Worm (Caenorhabditis elegans) whole organism, mixed stage, embryonic: ENCODE measurements around the gene F16F9.3.
A peak's percentile ranks its signal among the peaks of the same experiment; 100 is the strongest.

Experiments used
- M03D4.4 ChIP-seq: sonication (generic microtip); optimal IDR thresholded peaks from 2 replicates; lab custom pipeline; 2017; ENCODE audit warnings: mild to moderate bottlenecking, missing genetic modification characterization, missing compliant biosample characterization
- bed-3 ChIP-seq: fragments of 200-800 bp; sonication (Bioruptor generic); optimal IDR thresholded peaks from 3 replicates; lab custom pipeline; 2018; ENCODE audit warnings: mild to moderate bottlenecking, missing genetic modification characterization, moderate library complexity, missing compliant biosample characterization
- ceh-39 ChIP-seq: fragments of 150-350 bp; optimal IDR thresholded peaks from 2 replicates; lab custom pipeline; 2014; ENCODE audit warnings: missing biosample characterization, missing genetic modification characterization
- ceh-43 ChIP-seq: fragments of 200-800 bp; sonication (Bioruptor generic); optimal IDR thresholded peaks from 2 replicates; lab custom pipeline; 2018; ENCODE audit warnings: mild to moderate bottlenecking, missing genetic modification characterization, moderate library complexity, missing compliant biosample characterization
- ceh-83 ChIP-seq: fragments of 200-800 bp; sonication (Bioruptor generic); optimal IDR thresholded peaks from 2 replicates; lab custom pipeline; 2018; ENCODE audit warnings: mild to moderate bottlenecking, missing genetic modification characterization, missing compliant biosample characterization
- ces-1 ChIP-seq: fragments of 150-350 bp; optimal IDR thresholded peaks from 2 replicates; lab custom pipeline; 2014; ENCODE audit warnings: missing biosample characterization, missing genetic modification reagents, missing genetic modification characterization
- cnd-1 ChIP-seq: fragments of 200-800 bp; sonication (Bioruptor generic); optimal IDR thresholded peaks from 2 replicates; lab custom pipeline; 2018; ENCODE audit warnings: mild to moderate bottlenecking, missing genetic modification characterization, missing compliant biosample characterization
- drap-1 ChIP-seq: fragments of 200-800 bp; sonication (Bioruptor generic); optimal IDR thresholded peaks from 3 replicates; lab custom pipeline; 2018; ENCODE audit warnings: mild to moderate bottlenecking, missing genetic modification characterization, missing compliant biosample characterization
- elt-1 ChIP-seq: sonication (generic microtip); optimal IDR thresholded peaks from 2 replicates; lab custom pipeline; 2017; ENCODE audit warnings: missing genetic modification characterization, mild to moderate bottlenecking, missing compliant biosample characterization, antibody characterized with exemption, moderate library complexity, borderline replicate concordance; ENCODE audit not compliant: insufficient read depth
- elt-3 ChIP-seq: fragments of 150-350 bp; optimal IDR thresholded peaks from 2 replicates; lab custom pipeline; 2014; ENCODE audit warnings: missing biosample characterization, missing genetic modification characterization
- flh-1 ChIP-seq: fragments of 200-800 bp; sonication (Bioruptor generic); optimal IDR thresholded peaks from 2 replicates; lab custom pipeline; 2018; ENCODE audit warnings: mild to moderate bottlenecking, missing genetic modification characterization, moderate library complexity, missing compliant biosample characterization
- ham-2 ChIP-seq: fragments of 200-800 bp; sonication (Bioruptor generic); optimal IDR thresholded peaks from 2 replicates; lab custom pipeline; 2018; ENCODE audit warnings: mild to moderate bottlenecking, missing genetic modification characterization, missing compliant biosample characterization
- hlh-1 ChIP-seq: fragments of 150-350 bp; optimal IDR thresholded peaks from 2 replicates; lab custom pipeline; 2014; ENCODE audit warnings: missing biosample characterization, missing genetic modification reagents, missing genetic modification characterization
- lin-13 ChIP-seq: fragments of 150-350 bp; optimal IDR thresholded peaks from 2 replicates; lab custom pipeline; 2014; ENCODE audit warnings: missing biosample characterization, missing genetic modification characterization
- lin-32 ChIP-seq: fragments of 200-800 bp; sonication (Bioruptor generic); optimal IDR thresholded peaks from 2 replicates; lab custom pipeline; 2018; ENCODE audit warnings: mild to moderate bottlenecking, missing genetic modification characterization, missing compliant biosample characterization
- lsy-2 ChIP-seq: fragments of 150-350 bp; optimal IDR thresholded peaks from 2 replicates; lab custom pipeline; 2014; ENCODE audit warnings: missing biosample characterization, missing genetic modification characterization
- mab-5 ChIP-seq: fragments of 150-350 bp; optimal IDR thresholded peaks from 2 replicates; lab custom pipeline; 2014; ENCODE audit warnings: missing biosample characterization, missing genetic modification characterization
- mep-1 ChIP-seq: fragments of 150-350 bp; optimal IDR thresholded peaks from 2 replicates; lab custom pipeline; 2017; ENCODE audit warnings: missing biosample characterization, missing genetic modification reagents, missing genetic modification characterization, inconsistent platforms
- mls-2 ChIP-seq: sonication (generic microtip); optimal IDR thresholded peaks from 2 replicates; lab custom pipeline; 2016; ENCODE audit warnings: mild to moderate bottlenecking, missing genetic modification characterization, moderate library complexity, missing compliant biosample characterization
- nhr-12 ChIP-seq: fragments of 150-350 bp; optimal IDR thresholded peaks from 2 replicates; lab custom pipeline; 2014; ENCODE audit warnings: missing biosample characterization, missing genetic modification characterization
- nhr-2 ChIP-seq: fragments of 150-350 bp; optimal IDR thresholded peaks from 2 replicates; lab custom pipeline; 2014; ENCODE audit warnings: missing biosample characterization, missing genetic modification characterization
- nhr-237 ChIP-seq: fragments of 150-350 bp; optimal IDR thresholded peaks from 2 replicates; lab custom pipeline; 2014; ENCODE audit warnings: missing biosample characterization, missing genetic modification characterization
- nhr-28 ChIP-seq: fragments of 150-350 bp; optimal IDR thresholded peaks from 2 replicates; lab custom pipeline; 2014; ENCODE audit warnings: missing biosample characterization, missing genetic modification characterization
- nhr-76 ChIP-seq: sonication (generic microtip); optimal IDR thresholded peaks from 2 replicates; lab custom pipeline; 2017; ENCODE audit warnings: missing biosample characterization, missing genetic modification characterization
- pha-4 ChIP-seq: fragments of 150-350 bp; optimal IDR thresholded peaks from 2 replicates; lab custom pipeline; 2018; ENCODE audit warnings: missing biosample characterization, missing genetic modification reagents, missing genetic modification characterization
- sem-2 ChIP-seq: fragments of 200-800 bp; sonication (Bioruptor generic); optimal IDR thresholded peaks from 2 replicates; lab custom pipeline; 2018; ENCODE audit warnings: mild to moderate bottlenecking, missing genetic modification characterization, missing compliant biosample characterization
- snpc-4 ChIP-seq: fragments of 150-350 bp; optimal IDR thresholded peaks from 2 replicates; lab custom pipeline; 2014; ENCODE audit warnings: missing biosample characterization, missing genetic modification characterization
- sptf-1 ChIP-seq: sonication (generic microtip); optimal IDR thresholded peaks from 2 replicates; lab custom pipeline; 2017; ENCODE audit warnings: mild to moderate bottlenecking, missing genetic modification characterization, moderate library complexity, missing compliant biosample characterization
- tbx-8 ChIP-seq: fragments of 200-800 bp; sonication (Bioruptor generic); optimal IDR thresholded peaks from 2 replicates; lab custom pipeline; 2018; ENCODE audit warnings: mild to moderate bottlenecking, missing genetic modification characterization, moderate library complexity, missing compliant biosample characterization
- unc-39 ChIP-seq: fragments of 150-350 bp; optimal IDR thresholded peaks from 2 replicates; lab custom pipeline; 2014; ENCODE audit warnings: missing biosample characterization, missing genetic modification characterization
- unc-62 ChIP-seq: fragments of 150-350 bp; optimal IDR thresholded peaks from 2 replicates; lab custom pipeline; 2014; ENCODE audit warnings: missing biosample characterization, missing genetic modification reagents, missing genetic modification characterization
- zip-8 ChIP-seq: fragments of 150-350 bp; optimal IDR thresholded peaks from 2 replicates; lab custom pipeline; 2014; ENCODE audit warnings: missing biosample characterization, missing genetic modification characterization
- ztf-11 ChIP-seq: fragments of 150-350 bp; optimal IDR thresholded peaks from 2 replicates; lab custom pipeline; 2014; ENCODE audit warnings: missing biosample characterization, missing genetic modification characterization

Gene F16F9.3

ce11 chrX:8423633-8424032 is 33.8 kb upstream of the F16F9.3 start, which contains the start of gene tth-1:
Gene tth-1, minus strand, starts transcription at chrX:8423733.
- TF ChIP-seq bed-3 (GFP tag; lab: Kevin White, UChicago) (no peak), drap-1 (GFP tag; lab: Kevin White, UChicago) (no peak), nhr-28 (tag; lab: Kevin White, UChicago) (no peak), ces-1 (no peak), elt-1 (tag; lab: Kevin White, UChicago) (no peak), unc-62 (GFP tag; lab: Kevin White, UChicago) (no peak), hlh-1 (tag; lab: Kevin White, UChicago) (no peak), mep-1 (tag; lab: Kevin White, UChicago) (no peak), nhr-237 (no peak), nhr-76 (tag; lab: Kevin White, UChicago) (no peak), flh-1 (GFP tag; lab: Kevin White, UChicago) (no peak), nhr-12 (tag; lab: Kevin White, UChicago) (no peak), M03D4.4 (tag; lab: Kevin White, UChicago) (no peak), ceh-43 (GFP tag; lab: Kevin White, UChicago) (no peak)

- TF ChIP-seq lsy-2 (tag; lab: Kevin White, UChicago) (no peak), zip-8 (tag; lab: Kevin White, UChicago) (no peak), pha-4 (tag; lab: Kevin White, UChicago) (no peak), elt-1 (tag; lab: Kevin White, UChicago) (no peak), nhr-2 (tag; lab: Kevin White, UChicago) (no peak), ces-1 (no peak), nhr-76 (tag; lab: Kevin White, UChicago) (no peak), unc-62 (GFP tag; lab: Kevin White, UChicago) (no peak), mab-5 (tag; lab: Kevin White, UChicago) (no peak), sptf-1 (no peak), hlh-1 (tag; lab: Kevin White, UChicago) (no peak), M03D4.4 (tag; lab: Kevin White, UChicago) (no peak), ztf-11 (tag; lab: Kevin White, UChicago) (no peak)
Observed at ce11 chrX:8424286-8424685, 33.1 kb upstream of the F16F9.3 start.

- TF ChIP-seq unc-39 (tag; lab: Kevin White, UChicago) (no peak), tbx-8 (no peak), ham-2 (GFP tag; lab: Kevin White, UChicago) (peak; percentile 72), bed-3 (GFP tag; lab: Kevin White, UChicago) (no peak), snpc-4 (tag; lab: Kevin White, UChicago) (no peak), mls-2 (tag; lab: Kevin White, UChicago) (peak; percentile 16), elt-3 (peak; percentile 26), mep-1 (tag; lab: Kevin White, UChicago) (no peak), pha-4 (tag; lab: Kevin White, UChicago) (no peak), hlh-1 (tag; lab: Kevin White, UChicago) (no peak)
Observed at ce11 chrX:8426160-8426712, 31.2 kb upstream of the F16F9.3 start.

ce11 chrX:8428319-8428888 is 29.0 kb upstream of the F16F9.3 start, which contains the start of gene F08F1.3:
Gene F08F1.3, plus strand, starts transcription at chrX:8428838.
- TF ChIP-seq nhr-2 (tag; lab: Kevin White, UChicago), result no peak
- TF ChIP-seq ces-1, result no peak
- no peak for TF ChIP-seq nhr-76 (tag; lab: Kevin White, UChicago)
- no peak for TF ChIP-seq sem-2 (GFP tag; lab: Kevin White, UChicago)
- TF ChIP-seq cnd-1 (tag; lab: Kevin White, UChicago), result no peak
- TF ChIP-seq lin-13 (tag; lab: Kevin White, UChicago), result no peak
- TF ChIP-seq flh-1 (GFP tag; lab: Kevin White, UChicago), result no peak
- no peak for TF ChIP-seq unc-62 (GFP tag; lab: Kevin White, UChicago)
- TF ChIP-seq elt-3, result no peak
- no peak for TF ChIP-seq mep-1 (tag; lab: Kevin White, UChicago)
- no peak for TF ChIP-seq ham-2 (GFP tag; lab: Kevin White, UChicago)
- no peak for TF ChIP-seq hlh-1 (tag; lab: Kevin White, UChicago)
- no peak for TF ChIP-seq ceh-39 (tag; lab: Kevin White, UChicago)
- TF ChIP-seq lin-32, result no peak
- no peak for TF ChIP-seq ceh-83 (GFP tag; lab: Kevin White, UChicago)
- TF ChIP-seq snpc-4 (tag; lab: Kevin White, UChicago), result no peak
- TF ChIP-seq mab-5 (tag; lab: Kevin White, UChicago), result no peak
- TF ChIP-seq lsy-2 (tag; lab: Kevin White, UChicago), result no peak
